Worm (Caenorhabditis elegans) whole organism, L4 larva: ENCODE data around the gene F53A10.2.

ENCODE experiments used
- D1046.2 ChIP-seq: fragments of 200-800 bp; sonication (Bioruptor generic); IDR thresholded peaks from 2 replicates; pipeline ENCODE4 v1.3.6; 2022; ENCODE audit warnings: missing genetic modification characterization, missing compliant biosample characterization
- F10B5.3 ChIP-seq: sonication (generic microtip); optimal IDR thresholded peaks from 2 replicates; lab custom pipeline; 2016; ENCODE audit warnings: mild to moderate bottlenecking, missing genetic modification characterization, missing compliant biosample characterization
- F26F4.8 ChIP-seq: fragments of 200-800 bp; sonication (Bioruptor generic); conservative IDR thresholded peaks from 2 replicates; pipeline ENCODE4 v1.3.6; 2022; ENCODE audit warnings: missing genetic modification characterization, missing compliant biosample characterization
- F37D6.2 ChIP-seq: sonication (generic microtip); optimal IDR thresholded peaks from 2 replicates; lab custom pipeline; 2016; ENCODE audit warnings: mild to moderate bottlenecking, missing genetic modification characterization, missing compliant biosample characterization
- T20F7.1 ChIP-seq: fragments of 200-800 bp; sonication (Bioruptor generic); optimal IDR thresholded peaks from 2 replicates; lab custom pipeline; 2018; ENCODE audit warnings: mild to moderate bottlenecking, missing genetic modification characterization, missing compliant biosample characterization
- T26A8.4 ChIP-seq: fragments of 200-800 bp; sonication (Bioruptor generic); IDR thresholded peaks from 2 replicates; pipeline ENCODE4 v1.3.6; 2022; ENCODE audit warnings: missing genetic modification characterization, missing compliant biosample characterization
- Y5F2A.4 ChIP-seq: fragments of 200-800 bp; sonication (Bioruptor generic); optimal IDR thresholded peaks from 2 replicates; lab custom pipeline; 2018; ENCODE audit warnings: mild to moderate bottlenecking, missing genetic modification characterization, missing compliant biosample characterization
- Y75B8A.6 ChIP-seq: fragments of 200-800 bp; sonication (Bioruptor generic); IDR thresholded peaks from 2 replicates; pipeline ENCODE4 v1.3.6; 2022; ENCODE audit warnings: missing genetic modification reagents, missing genetic modification characterization, missing compliant biosample characterization
- arid-1 ChIP-seq: fragments of 200-800 bp; sonication (Bioruptor generic); conservative IDR thresholded peaks from 2 replicates; pipeline ENCODE4 v1.3.6; 2022; ENCODE audit warnings: missing genetic modification reagents, missing genetic modification characterization, missing compliant biosample characterization
- ceh-32 ChIP-seq: sonication (generic microtip); optimal IDR thresholded peaks from 2 replicates; lab custom pipeline; 2016; ENCODE audit warnings: mild to moderate bottlenecking, missing genetic modification characterization, missing compliant biosample characterization; ENCODE audit not compliant: poor library complexity
- ceh-44 ChIP-seq: fragments of 200-800 bp; sonication (Bioruptor generic); IDR thresholded peaks from 2 replicates; pipeline ENCODE4 v1.3.6; 2022; ENCODE audit warnings: missing genetic modification reagents, missing genetic modification characterization, missing compliant biosample characterization
- ceh-82 ChIP-seq: sonication (generic microtip); optimal IDR thresholded peaks from 2 replicates; lab custom pipeline; 2017; ENCODE audit warnings: missing biosample characterization, missing genetic modification characterization
- ctbp-1 ChIP-seq: fragments of 200-800 bp; sonication (Bioruptor generic); IDR thresholded peaks from 2 replicates; pipeline ENCODE4 v1.3.6; 2022; ENCODE audit warnings: missing genetic modification reagents, missing genetic modification characterization, missing compliant biosample characterization
- daf-12 ChIP-seq: fragments of 150-350 bp; optimal IDR thresholded peaks from 2 replicates; lab custom pipeline; 2014; ENCODE audit warnings: missing biosample characterization, missing genetic modification reagents, missing genetic modification characterization
- dmd-8 ChIP-seq: fragments of 200-800 bp; sonication (Bioruptor generic); IDR thresholded peaks from 2 replicates; pipeline ENCODE4 v1.3.6; 2022; ENCODE audit warnings: missing genetic modification characterization, missing compliant biosample characterization
- dmd-9 ChIP-seq: fragments of 200-800 bp; sonication (Bioruptor generic); IDR thresholded peaks from 2 replicates; pipeline ENCODE4 v1.3.6; 2022; ENCODE audit warnings: missing genetic modification reagents, missing genetic modification characterization, missing compliant biosample characterization
- duxl-1 ChIP-seq: sonication (generic microtip); optimal IDR thresholded peaks from 2 replicates; lab custom pipeline; 2016; ENCODE audit warnings: mild to moderate bottlenecking, missing genetic modification characterization, moderate library complexity, missing compliant biosample characterization; ENCODE audit not compliant: poor library complexity
- egl-43 ChIP-seq: fragments of 200-800 bp; sonication (Bioruptor generic); IDR thresholded peaks from 2 replicates; pipeline ENCODE4 v1.3.6; 2022; ENCODE audit warnings: missing genetic modification reagents, missing genetic modification characterization, missing compliant biosample characterization
- fkh-10 ChIP-seq: fragments of 150-350 bp; optimal IDR thresholded peaks from 2 replicates; lab custom pipeline; 2014; ENCODE audit warnings: missing biosample characterization, missing genetic modification reagents, missing genetic modification characterization
- fos-1 ChIP-seq: fragments of 150-350 bp; optimal IDR thresholded peaks from 2 replicates; lab custom pipeline; 2014; ENCODE audit warnings: missing biosample characterization, missing genetic modification characterization
- gei-8 ChIP-seq: fragments of 200-800 bp; sonication (Bioruptor generic); optimal IDR thresholded peaks from 2 replicates; lab custom pipeline; 2018; ENCODE audit warnings: mild to moderate bottlenecking, missing genetic modification characterization, missing compliant biosample characterization
- hlh-11 ChIP-seq: fragments of 200-800 bp; sonication (Bioruptor generic); optimal IDR thresholded peaks from 2 replicates; lab custom pipeline; 2018; ENCODE audit warnings: mild to moderate bottlenecking, missing genetic modification characterization, missing compliant biosample characterization
- hlh-30 ChIP-seq: sonication (generic microtip); optimal IDR thresholded peaks from 2 replicates; lab custom pipeline; 2017; ENCODE audit warnings: antibody characterized with exemption, mild to moderate bottlenecking, missing genetic modification characterization, missing compliant biosample characterization; ENCODE audit not compliant: insufficient read depth
- lin-1 ChIP-seq: fragments of 200-800 bp; sonication (Bioruptor generic); IDR thresholded peaks from 2 replicates; pipeline ENCODE4 v1.3.6; 2022; ENCODE audit warnings: missing genetic modification reagents, missing genetic modification characterization, missing compliant biosample characterization
- lin-15B ChIP-seq: fragments of 150-350 bp; sonication (generic microtip); optimal IDR thresholded peaks from 3 replicates; lab custom pipeline; 2014; ENCODE audit warnings: missing biosample characterization, missing genetic modification characterization
- lin-38 ChIP-seq: fragments of 200-800 bp; sonication (Bioruptor generic); IDR thresholded peaks from 2 replicates; pipeline ENCODE4 v1.3.6; 2022; ENCODE audit warnings: missing genetic modification reagents, missing genetic modification characterization, missing compliant biosample characterization
- lsy-2 ChIP-seq, 2 experiments: fragments of 150-350 bp in 1 of 2; sonication (generic microtip) in 1 of 2; optimal IDR thresholded peaks; 2 replicates each; lab custom pipeline; 2014 to 2017; ENCODE audit warnings: missing biosample characterization in 2 of 2, missing genetic modification characterization in 2 of 2
- madf-5 ChIP-seq, 2 experiments: fragments of 200-800 bp; sonication (Bioruptor generic); IDR thresholded peaks; 2 replicates each; pipeline ENCODE4 v1.3.6; 2022; ENCODE audit warnings: missing compliant biosample characterization in 2 of 2, missing genetic modification characterization in 2 of 2
- mdl-1 ChIP-seq, 2 experiments: fragments of 150-350 bp in 1 of 2; sonication (generic microtip) in 1 of 2; optimal IDR thresholded peaks; 2 replicates each; lab custom pipeline; 2014 to 2017; ENCODE audit warnings: missing biosample characterization in 2 of 2, missing genetic modification characterization in 2 of 2
- mxl-2 ChIP-seq: fragments of 200-800 bp; sonication (Bioruptor generic); conservative IDR thresholded peaks from 2 replicates; pipeline ENCODE4 v1.3.6; 2022; ENCODE audit warnings: missing genetic modification reagents, missing genetic modification characterization, missing compliant biosample characterization
- mxl-3 ChIP-seq: fragments of 200-800 bp; sonication (Bioruptor generic); optimal IDR thresholded peaks from 2 replicates; lab custom pipeline; 2018; ENCODE audit warnings: mild to moderate bottlenecking, missing genetic modification characterization, missing compliant biosample characterization
- nhr-111 ChIP-seq: fragments of 200-800 bp; sonication (Bioruptor generic); optimal IDR thresholded peaks from 2 replicates; lab custom pipeline; 2018; ENCODE audit warnings: mild to moderate bottlenecking, missing genetic modification characterization, missing compliant biosample characterization
- nhr-28 ChIP-seq: fragments of 150-350 bp; optimal IDR thresholded peaks from 2 replicates; lab custom pipeline; 2014; ENCODE audit warnings: missing biosample characterization, missing genetic modification characterization
- nhr-48 ChIP-seq: sonication (generic microtip); optimal IDR thresholded peaks from 2 replicates; lab custom pipeline; 2016; ENCODE audit warnings: mild to moderate bottlenecking, missing genetic modification characterization, missing compliant biosample characterization
- nhr-6 ChIP-seq: fragments of 150-350 bp; optimal IDR thresholded peaks from 2 replicates; lab custom pipeline; 2014; ENCODE audit warnings: missing biosample characterization, missing genetic modification characterization
- pqm-1 ChIP-seq: sonication (generic microtip); optimal IDR thresholded peaks from 2 replicates; lab custom pipeline; 2017; ENCODE audit warnings: missing biosample characterization, missing genetic modification characterization
- rbr-2 ChIP-seq: sonication (generic microtip); optimal IDR thresholded peaks from 2 replicates; lab custom pipeline; 2016; ENCODE audit warnings: missing genotype, missing genetic modification characterization, missing compliant biosample characterization
- saeg-2 ChIP-seq: fragments of 200-800 bp; sonication (Bioruptor generic); IDR thresholded peaks from 2 replicates; pipeline ENCODE4 v1.3.6; 2022; ENCODE audit warnings: missing genetic modification reagents, missing genetic modification characterization, missing compliant biosample characterization
- sdz-12 ChIP-seq: fragments of 200-800 bp; sonication (Bioruptor generic); optimal IDR thresholded peaks from 2 replicates; lab custom pipeline; 2018; ENCODE audit warnings: mild to moderate bottlenecking, missing genetic modification characterization, missing compliant biosample characterization
- set-16 ChIP-seq: fragments of 200-800 bp; sonication (Bioruptor generic); IDR thresholded peaks from 2 replicates; pipeline ENCODE4 v1.3.6; 2022; ENCODE audit warnings: missing genetic modification reagents, missing genetic modification characterization, missing compliant biosample characterization
- snpc-1.2 ChIP-seq: fragments of 200-800 bp; sonication (Bioruptor generic); IDR thresholded peaks from 2 replicates; pipeline ENCODE4 v1.3.6; 2022; ENCODE audit warnings: missing genetic modification reagents, missing genetic modification characterization, missing compliant biosample characterization
- spr-3 ChIP-seq: fragments of 200-800 bp; sonication (Bioruptor generic); optimal IDR thresholded peaks from 2 replicates; lab custom pipeline; 2018; ENCODE audit warnings: mild to moderate bottlenecking, missing genetic modification characterization, missing compliant biosample characterization
- vab-7 ChIP-seq: fragments of 200-800 bp; sonication (Bioruptor generic); IDR thresholded peaks from 2 replicates; pipeline ENCODE4 v1.3.6; 2022; ENCODE audit warnings: missing genetic modification reagents, missing genetic modification characterization, missing compliant biosample characterization
- zag-1 ChIP-seq: fragments of 150-350 bp; optimal IDR thresholded peaks from 2 replicates; lab custom pipeline; 2014; ENCODE audit warnings: missing biosample characterization, missing genetic modification characterization

The F53A10.2 gene

DNA sequence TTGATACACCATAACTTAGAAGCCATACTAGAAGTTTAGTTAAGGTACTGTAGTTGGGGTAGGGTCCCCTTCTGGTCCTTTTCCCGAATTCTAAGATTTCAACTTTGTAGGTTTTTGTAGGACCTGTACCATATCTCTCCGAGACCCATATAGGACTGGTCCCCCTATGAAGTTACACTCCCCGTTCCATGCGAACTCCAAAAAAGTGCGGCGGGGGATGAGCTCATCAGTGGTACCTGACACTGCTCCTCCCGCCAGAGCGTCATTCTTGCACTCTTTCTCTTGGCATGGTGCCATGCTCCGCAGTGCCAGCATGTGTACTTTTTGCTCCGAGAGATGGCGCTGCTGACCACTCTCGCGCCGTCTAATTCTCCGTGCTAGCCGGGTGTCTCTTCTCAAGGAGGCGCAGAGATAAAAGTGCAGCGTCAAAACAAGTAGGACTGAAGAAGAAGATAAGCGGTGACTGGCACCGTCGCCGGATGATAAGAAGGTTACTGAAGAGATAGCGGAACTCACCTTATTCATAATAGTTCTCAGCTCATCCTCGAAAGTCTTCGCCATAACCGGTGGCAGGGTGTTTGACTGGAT, 42.4 kb downstream of the F53A10.2 start (continued):
- TF ChIP-seq F10B5.3 (tag; lab: Kevin White, UChicago) (peak; percentile 1), nhr-48 (tag; lab: Kevin White, UChicago) (peak; percentile 49), nhr-111 (no peak), ceh-82 (tag; lab: Kevin White, UChicago) (no peak), Y75B8A.6 (GFP tag; lab: Robert Waterston, UW) (no peak), duxl-1 (peak; percentile 62), lsy-2 (tag; optimal IDR thresholded peaks at IDR 0.05; lab: Kevin White, UChicago) (peak; percentile 19 to 33), snpc-1.2 (peak; percentile 19; the same call in 1 of the 2 replicates)

DNA sequence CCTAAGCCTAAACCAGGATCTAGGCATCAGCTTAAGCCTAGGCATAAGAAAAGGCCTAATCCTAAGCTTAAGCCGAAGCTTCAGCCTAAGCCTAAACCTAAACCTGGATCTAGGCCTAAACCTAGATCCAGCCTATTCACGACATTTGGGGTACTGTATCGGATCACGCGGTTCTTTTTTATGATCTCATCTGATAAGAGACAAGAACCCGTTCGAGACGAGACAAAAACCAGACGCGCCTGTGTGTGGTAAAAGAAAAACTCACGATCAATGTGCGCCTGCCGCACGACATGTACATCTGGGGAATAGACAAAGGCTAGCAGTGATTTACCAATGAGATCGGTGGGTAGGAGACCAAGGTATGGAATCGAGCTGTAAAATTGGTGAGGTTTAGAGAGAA, 43.3 kb downstream of the F53A10.2 start:
- TF ChIP-seq arid-1 (GFP tag; lab: Robert Waterston, UW) = no peak
- TF ChIP-seq lsy-2 (tag; optimal IDR thresholded peaks at IDR 0.05; lab: Kevin White, UChicago) = peak in 1 of 2 experiments; percentile 62
- no peak for TF ChIP-seq F37D6.2 (tag; lab: Kevin White, UChicago)
- no peak for TF ChIP-seq mxl-2
- TF ChIP-seq fkh-10 = no peak
- no peak for TF ChIP-seq sdz-12 (GFP tag; lab: Kevin White, UChicago)
- no peak for TF ChIP-seq Y5F2A.4 (GFP tag; lab: Kevin White, UChicago)
- peak; percentile 71 for TF ChIP-seq hlh-11 (tag; lab: Kevin White, UChicago)
- no peak for TF ChIP-seq nhr-48 (tag; lab: Kevin White, UChicago)
- TF ChIP-seq snpc-1.2 = no peak
- peak; percentile 27 for TF ChIP-seq nhr-28
- TF ChIP-seq mdl-1 (tag; optimal IDR thresholded peaks at IDR 0.05; lab: Kevin White, UChicago) = no peak
- TF ChIP-seq mxl-3 (GFP tag; lab: Kevin White, UChicago) = peak; percentile 68
- no peak for TF ChIP-seq dmd-9 (GFP tag; lab: Robert Waterston, UW)
- TF ChIP-seq F26F4.8 (GFP tag; lab: Robert Waterston, UW) = no peak
- peak; percentile 19; the same call in 1 of the 2 replicates for TF ChIP-seq T26A8.4 (GFP tag; lab: Robert Waterston, UW)
- no peak for TF ChIP-seq lin-15B (tag; lab: Kevin White, UChicago)
- no peak for TF ChIP-seq ceh-32
- TF ChIP-seq hlh-30 (tag; lab: Kevin White, UChicago) = peak; percentile 42
- TF ChIP-seq D1046.2 (GFP tag; lab: Robert Waterston, UW) = no peak
- no peak for TF ChIP-seq pqm-1 (tag; lab: Kevin White, UChicago)

DNA sequence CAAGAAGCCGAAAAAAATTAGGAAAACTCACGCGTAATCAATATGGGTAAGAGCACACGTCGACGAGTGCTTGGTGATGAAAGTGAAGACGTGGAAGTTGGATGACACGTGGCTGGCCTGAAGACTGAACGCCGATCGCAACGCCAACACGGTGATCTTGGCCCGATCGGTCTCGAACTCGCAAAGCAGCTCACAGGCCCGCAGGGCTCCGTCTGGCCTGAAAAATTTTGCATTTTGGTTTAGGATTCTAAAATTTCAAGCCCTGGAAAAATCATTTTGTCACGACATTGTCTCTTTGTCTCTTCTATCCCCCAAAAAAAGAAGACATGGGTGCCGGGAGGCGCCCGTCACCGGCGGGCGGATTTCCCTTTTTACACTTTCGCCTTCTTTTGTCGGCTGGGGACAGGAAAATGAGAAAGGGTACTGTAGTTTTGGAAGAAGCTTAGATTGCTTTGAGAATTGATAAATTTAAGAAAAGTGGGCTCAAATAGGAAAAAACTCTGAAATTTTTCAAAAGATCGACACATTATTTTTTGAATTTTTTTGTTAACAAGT, 44.1 kb downstream of the F53A10.2 start:
- TF ChIP-seq madf-5 (GFP tag; IDR thresholded peaks at IDR 0.05; lab: Robert Waterston, UW) (no peak), set-16 (GFP tag; lab: Robert Waterston, UW) (peak; percentile 30; the same call in 1 of the 2 replicates)

DNA sequence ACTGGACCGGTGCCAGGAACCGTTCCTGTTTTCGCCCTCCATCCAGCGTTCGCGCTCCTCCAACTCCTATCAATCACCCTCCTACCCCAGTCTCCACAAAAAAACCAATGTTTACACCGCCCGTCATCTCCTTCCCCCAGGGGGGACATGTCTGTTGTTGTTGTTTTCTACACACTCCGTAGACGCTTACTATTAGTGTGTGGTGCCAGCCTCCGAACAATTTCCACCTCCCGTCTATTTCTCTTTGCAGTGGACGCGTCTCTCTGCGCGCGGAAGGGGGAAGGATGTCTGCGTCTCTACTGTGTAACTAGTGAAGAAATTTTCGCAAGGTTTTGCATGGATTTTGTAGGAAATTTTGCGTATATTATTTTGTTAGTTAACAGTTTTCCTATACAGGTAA, 45.3 kb downstream of the F53A10.2 start:
- TF ChIP-seq T20F7.1 (GFP tag; lab: Kevin White, UChicago) (no peak), egl-43 (GFP tag; lab: Robert Waterston, UW) (peak; percentile 50; the same call in 1 of the 2 replicates), fos-1 (no peak), rbr-2 (tag; lab: Kevin White, UChicago) (peak; percentile 74), fkh-10 (no peak), dmd-9 (GFP tag; lab: Robert Waterston, UW) (no peak), F37D6.2 (tag; lab: Kevin White, UChicago) (no peak), vab-7 (no peak), nhr-6 (tag; lab: Kevin White, UChicago) (peak; percentile 53), T26A8.4 (GFP tag; lab: Robert Waterston, UW) (peak; percentile 62), nhr-48 (tag; lab: Kevin White, UChicago) (no peak), D1046.2 (GFP tag; lab: Robert Waterston, UW) (no peak), gei-8 (GFP tag; lab: Kevin White, UChicago) (no peak), daf-12 (tag; lab: Kevin White, UChicago) (no peak), Y5F2A.4 (GFP tag; lab: Kevin White, UChicago) (no peak), saeg-2 (no peak), spr-3 (GFP tag; lab: Kevin White, UChicago) (no peak), lin-38 (GFP tag; lab: Robert Waterston, UW) (no peak), F26F4.8 (GFP tag; lab: Robert Waterston, UW) (no peak), ctbp-1 (GFP tag; lab: Robert Waterston, UW) (0 out of 2 replicates have a peak, but pooled peaks have one; percentile 14), ceh-44 (GFP tag; lab: Robert Waterston, UW) (no peak), zag-1 (no peak), lin-1 (GFP tag; lab: Robert Waterston, UW) (no peak), dmd-8 (no peak)
